Worm (Caenorhabditis elegans) whole organism, L4 larva: ENCODE data around the gene pqn-16.

Experiments used
- D1046.2 ChIP-seq: fragments of 200-800 bp; sonication (Bioruptor generic); IDR thresholded peaks from 2 replicates; pipeline ENCODE4 v1.3.6; 2022; ENCODE audit warnings: missing genetic modification characterization, missing compliant biosample characterization
- F26F4.8 ChIP-seq: fragments of 200-800 bp; sonication (Bioruptor generic); conservative IDR thresholded peaks from 2 replicates; pipeline ENCODE4 v1.3.6; 2022; ENCODE audit warnings: missing genetic modification characterization, missing compliant biosample characterization
- F37D6.2 ChIP-seq: sonication (generic microtip); optimal IDR thresholded peaks from 2 replicates; lab custom pipeline; 2016; ENCODE audit warnings: mild to moderate bottlenecking, missing genetic modification characterization, missing compliant biosample characterization
- F44E2.7 ChIP-seq: fragments of 200-800 bp; sonication (Bioruptor generic); IDR thresholded peaks from 2 replicates; pipeline ENCODE4 v2.1.2; 2022; ENCODE audit warnings: missing genetic modification characterization, missing compliant biosample characterization
- R02D3.7 ChIP-seq: fragments of 150-350 bp; sonication (generic microtip); optimal IDR thresholded peaks from 3 replicates; lab custom pipeline; 2014; ENCODE audit warnings: missing biosample characterization, missing genetic modification characterization
- ZK337.2 ChIP-seq: fragments of 200-800 bp; sonication (Bioruptor generic); IDR thresholded peaks from 2 replicates; pipeline ENCODE4 v1.3.6; 2022; ENCODE audit warnings: missing genetic modification reagents, missing genetic modification characterization, missing compliant biosample characterization
- aha-1 ChIP-seq: fragments of 150-350 bp; peaks from one replicate; lab custom pipeline; 2014; ENCODE audit warnings: missing biosample characterization, missing genetic modification characterization
- aly-2 ChIP-seq: sonication (generic microtip); optimal IDR thresholded peaks from 2 replicates; lab custom pipeline; 2018; ENCODE audit warnings: missing biosample characterization, missing genetic modification characterization
- arid-1 ChIP-seq: fragments of 200-800 bp; sonication (Bioruptor generic); conservative IDR thresholded peaks from 2 replicates; pipeline ENCODE4 v1.3.6; 2022; ENCODE audit warnings: missing genetic modification reagents, missing genetic modification characterization, missing compliant biosample characterization
- attf-4 ChIP-seq: sonication (generic microtip); optimal IDR thresholded peaks from 3 replicates; lab custom pipeline; 2017; ENCODE audit warnings: missing biosample characterization, missing genetic modification characterization
- ceh-28 ChIP-seq: fragments of 150-350 bp; optimal IDR thresholded peaks from 2 replicates; lab custom pipeline; 2014; ENCODE audit warnings: missing biosample characterization, missing genetic modification reagents, missing genetic modification characterization
- ceh-32 ChIP-seq: sonication (generic microtip); optimal IDR thresholded peaks from 2 replicates; lab custom pipeline; 2016; ENCODE audit warnings: mild to moderate bottlenecking, missing genetic modification characterization, missing compliant biosample characterization; ENCODE audit not compliant: poor library complexity
- ceh-44 ChIP-seq: fragments of 200-800 bp; sonication (Bioruptor generic); IDR thresholded peaks from 2 replicates; pipeline ENCODE4 v1.3.6; 2022; ENCODE audit warnings: missing genetic modification reagents, missing genetic modification characterization, missing compliant biosample characterization
- daf-12 ChIP-seq: fragments of 150-350 bp; optimal IDR thresholded peaks from 2 replicates; lab custom pipeline; 2014; ENCODE audit warnings: missing biosample characterization, missing genetic modification reagents, missing genetic modification characterization
- daf-16 ChIP-seq, 3 experiments: sonication (generic microtip); optimal IDR thresholded peaks; 2 replicates each; lab custom pipeline; 2016 to 2017; ENCODE audit warnings: missing genetic modification characterization in 3 of 3, missing genetic modification reagents in 3 of 3, mild to moderate bottlenecking in 2 of 3, missing compliant biosample characterization in 2 of 3, missing biosample characterization in 1 of 3, moderate library complexity in 1 of 3
- dpl-1 ChIP-seq: fragments of 150-350 bp; optimal IDR thresholded peaks from 2 replicates; lab custom pipeline; 2014; ENCODE audit warnings: missing biosample characterization, missing genetic modification reagents, missing genetic modification characterization
- duxl-1 ChIP-seq: sonication (generic microtip); optimal IDR thresholded peaks from 2 replicates; lab custom pipeline; 2016; ENCODE audit warnings: mild to moderate bottlenecking, missing genetic modification characterization, moderate library complexity, missing compliant biosample characterization; ENCODE audit not compliant: poor library complexity
- egl-27 ChIP-seq: sonication (generic microtip); optimal IDR thresholded peaks from 3 replicates; lab custom pipeline; 2017; ENCODE audit warnings: missing biosample characterization, missing genetic modification reagents, missing genetic modification characterization
- fkh-10 ChIP-seq: fragments of 150-350 bp; optimal IDR thresholded peaks from 2 replicates; lab custom pipeline; 2014; ENCODE audit warnings: missing biosample characterization, missing genetic modification reagents, missing genetic modification characterization
- fos-1 ChIP-seq: fragments of 150-350 bp; optimal IDR thresholded peaks from 2 replicates; lab custom pipeline; 2014; ENCODE audit warnings: missing biosample characterization, missing genetic modification characterization
- gei-8 ChIP-seq: fragments of 200-800 bp; sonication (Bioruptor generic); optimal IDR thresholded peaks from 2 replicates; lab custom pipeline; 2018; ENCODE audit warnings: mild to moderate bottlenecking, missing genetic modification characterization, missing compliant biosample characterization
- hlh-11 ChIP-seq: fragments of 200-800 bp; sonication (Bioruptor generic); optimal IDR thresholded peaks from 2 replicates; lab custom pipeline; 2018; ENCODE audit warnings: mild to moderate bottlenecking, missing genetic modification characterization, missing compliant biosample characterization
- hmg-1.1 ChIP-seq: fragments of 200-800 bp; sonication (Bioruptor generic); IDR thresholded peaks from 2 replicates; pipeline ENCODE4 v1.3.6; 2022; ENCODE audit warnings: missing genetic modification reagents, missing genetic modification characterization, missing compliant biosample characterization
- lin-29 ChIP-seq: fragments of 200-800 bp; sonication (Bioruptor generic); IDR thresholded peaks from 2 replicates; pipeline ENCODE4 v1.3.6; 2022; ENCODE audit warnings: missing genetic modification reagents, missing genetic modification characterization, missing compliant biosample characterization
- lin-38 ChIP-seq: fragments of 200-800 bp; sonication (Bioruptor generic); IDR thresholded peaks from 2 replicates; pipeline ENCODE4 v1.3.6; 2022; ENCODE audit warnings: missing genetic modification reagents, missing genetic modification characterization, missing compliant biosample characterization
- lir-3 ChIP-seq: sonication (generic microtip); optimal IDR thresholded peaks from 2 replicates; lab custom pipeline; 2016; ENCODE audit warnings: mild to moderate bottlenecking, missing genetic modification characterization, missing compliant biosample characterization
- lsy-2 ChIP-seq, 2 experiments: fragments of 150-350 bp in 1 of 2; sonication (generic microtip) in 1 of 2; optimal IDR thresholded peaks; 2 replicates each; lab custom pipeline; 2014 to 2017; ENCODE audit warnings: missing biosample characterization in 2 of 2, missing genetic modification characterization in 2 of 2
- madf-5 ChIP-seq, 2 experiments: fragments of 200-800 bp; sonication (Bioruptor generic); IDR thresholded peaks; 2 replicates each; pipeline ENCODE4 v1.3.6; 2022; ENCODE audit warnings: missing compliant biosample characterization in 2 of 2, missing genetic modification characterization in 2 of 2
- madf-9 ChIP-seq: fragments of 200-800 bp; sonication (Bioruptor generic); conservative IDR thresholded peaks from 2 replicates; pipeline ENCODE4 v1.3.6; 2022; ENCODE audit warnings: missing genetic modification reagents, missing genetic modification characterization, missing compliant biosample characterization
- mdl-1 ChIP-seq, 2 experiments: fragments of 150-350 bp in 1 of 2; sonication (generic microtip) in 1 of 2; optimal IDR thresholded peaks; 2 replicates each; lab custom pipeline; 2014 to 2017; ENCODE audit warnings: missing biosample characterization in 2 of 2, missing genetic modification characterization in 2 of 2
- mep-1 ChIP-seq: fragments of 150-350 bp; sonication (generic microtip); optimal IDR thresholded peaks from 3 replicates; lab custom pipeline; 2014; ENCODE audit warnings: missing biosample characterization, missing genetic modification characterization
- nhr-102 ChIP-seq: sonication (generic microtip); optimal IDR thresholded peaks from 2 replicates; lab custom pipeline; 2016; ENCODE audit warnings: mild to moderate bottlenecking, missing genetic modification characterization, moderate library complexity, missing compliant biosample characterization
- nhr-237 ChIP-seq: sonication (generic microtip); optimal IDR thresholded peaks from 2 replicates; lab custom pipeline; 2017; ENCODE audit warnings: missing biosample characterization, missing genetic modification characterization
- nhr-41 ChIP-seq: fragments of 200-800 bp; sonication (Bioruptor generic); IDR thresholded peaks from 2 replicates; pipeline ENCODE4 v1.3.6; 2022; ENCODE audit warnings: missing genetic modification reagents, missing genetic modification characterization, missing compliant biosample characterization
- nhr-6 ChIP-seq: fragments of 150-350 bp; optimal IDR thresholded peaks from 2 replicates; lab custom pipeline; 2014; ENCODE audit warnings: missing biosample characterization, missing genetic modification characterization
- nhr-77 ChIP-seq: fragments of 150-350 bp; optimal IDR thresholded peaks from 2 replicates; lab custom pipeline; 2014; ENCODE audit warnings: missing biosample characterization, missing genetic modification characterization
- php-3 ChIP-seq: fragments of 200-800 bp; sonication (Bioruptor generic); IDR thresholded peaks from 2 replicates; pipeline ENCODE4 v1.3.6; 2022; ENCODE audit warnings: missing genetic modification reagents, missing genetic modification characterization, missing compliant biosample characterization
- pqm-1 ChIP-seq: sonication (generic microtip); optimal IDR thresholded peaks from 2 replicates; lab custom pipeline; 2017; ENCODE audit warnings: missing biosample characterization, missing genetic modification characterization
- rbr-2 ChIP-seq: sonication (generic microtip); optimal IDR thresholded peaks from 2 replicates; lab custom pipeline; 2016; ENCODE audit warnings: missing genotype, missing genetic modification characterization, missing compliant biosample characterization
- sdz-12 ChIP-seq: fragments of 200-800 bp; sonication (Bioruptor generic); optimal IDR thresholded peaks from 2 replicates; lab custom pipeline; 2018; ENCODE audit warnings: mild to moderate bottlenecking, missing genetic modification characterization, missing compliant biosample characterization
- snpc-1.2 ChIP-seq: fragments of 200-800 bp; sonication (Bioruptor generic); IDR thresholded peaks from 2 replicates; pipeline ENCODE4 v1.3.6; 2022; ENCODE audit warnings: missing genetic modification reagents, missing genetic modification characterization, missing compliant biosample characterization
- spr-1 ChIP-seq: sonication (generic microtip); optimal IDR thresholded peaks from 2 replicates; lab custom pipeline; 2016; ENCODE audit warnings: mild to moderate bottlenecking, missing genetic modification characterization, missing compliant biosample characterization
- tag-97 ChIP-seq: fragments of 200-800 bp; sonication (Bioruptor generic); IDR thresholded peaks from 2 replicates; pipeline ENCODE4 v1.3.6; 2022; ENCODE audit warnings: missing genetic modification characterization, missing compliant biosample characterization
- unc-130 ChIP-seq: sonication (generic microtip); optimal IDR thresholded peaks from 2 replicates; lab custom pipeline; 2016; ENCODE audit warnings: missing genetic modification reagents, missing genetic modification characterization, missing compliant biosample characterization
- unc-39 ChIP-seq: sonication (generic microtip); optimal IDR thresholded peaks from 2 replicates; lab custom pipeline; 2017; ENCODE audit warnings: missing biosample characterization, missing genetic modification characterization
- vab-7 ChIP-seq: fragments of 200-800 bp; sonication (Bioruptor generic); IDR thresholded peaks from 2 replicates; pipeline ENCODE4 v1.3.6; 2022; ENCODE audit warnings: missing genetic modification reagents, missing genetic modification characterization, missing compliant biosample characterization
- zip-2 ChIP-seq: fragments of 150-350 bp; optimal IDR thresholded peaks from 2 replicates; lab custom pipeline; 2014; ENCODE audit warnings: missing biosample characterization, missing genetic modification characterization

pqn-16 gene

ce11 chrV:9218655-9219389 lies 44.9 kb downstream of the pqn-16 start (continued):
- no peak for TF ChIP-seq rbr-2 (tag; lab: Kevin White, UChicago)
- no peak for TF ChIP-seq ceh-44 (GFP tag; lab: Robert Waterston, UW)
- TF ChIP-seq mdl-1 (tag; optimal IDR thresholded peaks at IDR 0.05; lab: Kevin White, UChicago) = no peak
- no peak for TF ChIP-seq nhr-237

- TF ChIP-seq aha-1 (tag; lab: Kevin White, UChicago) (peak; percentile 75), fos-1 (tag; lab: Kevin White, UChicago) (no peak), hmg-1.1 (0 out of 2 replicates have a peak, but pooled peaks have one; percentile 27), arid-1 (no peak), R02D3.7 (tag; lab: Kevin White, UChicago) (no peak), tag-97 (GFP tag; lab: Robert Waterston, UW) (no peak), mep-1 (tag; lab: Kevin White, UChicago) (no peak), unc-130 (GFP tag; lab: Kevin White, UChicago) (no peak), F26F4.8 (no peak), lin-29 (GFP tag; lab: Robert Waterston, UW) (no peak)
- TF ChIP-seq, all 104 proteins: peak for 2
These were observed 45.5 kb downstream of the pqn-16 start for ce11 chrV:9219390-9219733.

- TF ChIP-seq aha-1 (tag; lab: Kevin White, UChicago) (no peak), F44E2.7 (GFP tag; lab: Robert Waterston, UW) (no peak), unc-130 (GFP tag; lab: Kevin White, UChicago) (peak; percentile 15), madf-5 (GFP tag; IDR thresholded peaks at IDR 0.05; lab: Robert Waterston, UW) (no peak), aly-2 (tag; lab: Kevin White, UChicago) (no peak), snpc-1.2 (no peak), ceh-44 (GFP tag; lab: Robert Waterston, UW) (no peak), daf-12 (tag; lab: Kevin White, UChicago) (no peak), ceh-32 (tag; lab: Kevin White, UChicago) (no peak), tag-97 (GFP tag; lab: Robert Waterston, UW) (no peak), unc-39 (no peak), pqm-1 (tag; lab: Kevin White, UChicago) (no peak), zip-2 (tag; lab: Kevin White, UChicago) (no peak), gei-8 (GFP tag; lab: Kevin White, UChicago) (no peak), ceh-28 (tag; lab: Kevin White, UChicago) (no peak), nhr-6 (tag; lab: Kevin White, UChicago) (peak; percentile 64), rbr-2 (tag; lab: Kevin White, UChicago) (peak; percentile 27), duxl-1 (no peak), hlh-11 (tag; lab: Kevin White, UChicago) (peak; percentile 16), dpl-1 (GFP tag; lab: Kevin White, UChicago) (peak; percentile 80), nhr-77 (tag; lab: Kevin White, UChicago) (no peak), sdz-12 (GFP tag; lab: Kevin White, UChicago) (no peak), egl-27 (no peak), nhr-41 (GFP tag; lab: Robert Waterston, UW) (no peak), D1046.2 (no peak), daf-16 (GFP tag; optimal IDR thresholded peaks at IDR 0.05; lab: Kevin White, UChicago) (no peak), daf-16 (tag; optimal IDR thresholded peaks at IDR 0.05; lab: Kevin White, UChicago) (no peak), php-3 (GFP tag; lab: Robert Waterston, UW) (no peak), vab-7 (GFP tag; lab: Robert Waterston, UW) (no peak), ZK337.2 (no peak), lin-38 (GFP tag; lab: Robert Waterston, UW) (peak; percentile 92), attf-4 (no peak), lsy-2 (tag; optimal IDR thresholded peaks at IDR 0.05; lab: Kevin White, UChicago) (peak in 1 of 2 experiments; percentile 51), fkh-10 (GFP tag; lab: Kevin White, UChicago) (no peak), lir-3 (tag; lab: Kevin White, UChicago) (no peak), F26F4.8 (no peak), spr-1 (tag; lab: Kevin White, UChicago) (no peak), madf-9 (GFP tag; lab: Robert Waterston, UW) (no peak), nhr-102 (tag; lab: Kevin White, UChicago) (no peak), R02D3.7 (tag; lab: Kevin White, UChicago) (no peak), F37D6.2 (no peak)
These were observed 46.6 kb downstream of the pqn-16 start for ce11 chrV:9220444-9220843.
